Worm (Caenorhabditis elegans) whole organism, early embryonic: Measurements from ENCODE around the gene E02H1.5.

Experiments
- F13C5.2 ChIP-seq: sonication (generic microtip); optimal IDR thresholded peaks from 2 replicates; lab custom pipeline; 2017; ENCODE audit warnings: mild to moderate bottlenecking, missing genetic modification characterization, inconsistent platforms, missing compliant biosample characterization
- pes-1 ChIP-seq: fragments of 200-800 bp; sonication (Bioruptor generic); IDR thresholded peaks from 2 replicates; pipeline ENCODE4 v1.3.6; 2022; ENCODE audit warnings: missing genetic modification reagents, missing genetic modification characterization, missing compliant biosample characterization
- sea-1 ChIP-seq: fragments of 200-800 bp; sonication (Bioruptor generic); conservative IDR thresholded peaks from 2 replicates; pipeline ENCODE4 v1.3.6; 2022; ENCODE audit warnings: missing genetic modification characterization, missing compliant biosample characterization

ce11 chrII:9592737-9593136 lies 2.3 kb upstream of the E02H1.5 start, which contains the start of gene parp-2:
- TF ChIP-seq sea-1: no peak
- TF ChIP-seq pes-1 (GFP tag; lab: Robert Waterston, UW): no peak
- no peak for TF ChIP-seq F13C5.2 (tag; lab: Kevin White, UChicago)
